Fruit fly (Drosophila melanogaster) whole organism, embryonic: ENCODE measurements around the gene CG13930.

Experiments used
- CG10366 ChIP-seq: fragments of 200-800 bp; sonication (Bioruptor generic); IDR thresholded peaks from 2 replicates; pipeline ENCODE4 v1.3.6; 2022; ENCODE audit warnings: missing biosample characterization, missing genetic modification characterization
- CG11560 ChIP-seq: fragments of 200-800 bp; sonication (Bioruptor generic); IDR thresholded peaks from 3 replicates; pipeline ENCODE4 v1.3.6; 2022; ENCODE audit warnings: missing biosample characterization, missing genetic modification characterization
- CG12299 ChIP-seq: fragments of 200-800 bp; sonication (Bioruptor generic); optimal IDR thresholded peaks from 2 replicates; lab custom pipeline; 2018; ENCODE audit warnings: missing biosample characterization, mild to moderate bottlenecking, missing genetic modification characterization
- CG15479 ChIP-seq: fragments of 200-800 bp; sonication (Bioruptor generic); optimal IDR thresholded peaks from 3 replicates; lab custom pipeline; 2019; ENCODE audit warnings: missing biosample characterization, mild to moderate bottlenecking, missing genetic modification characterization, moderate library complexity
- CG15601 ChIP-seq: fragments of 200-800 bp; sonication (Bioruptor generic); optimal IDR thresholded peaks from 3 replicates; lab custom pipeline; 2019; ENCODE audit warnings: missing biosample characterization, mild to moderate bottlenecking, missing genetic modification characterization, moderate library complexity
- CG17359 ChIP-seq: fragments of 200-800 bp; sonication (Bioruptor generic); optimal IDR thresholded peaks from 3 replicates; lab custom pipeline; 2018; ENCODE audit warnings: missing biosample characterization, mild to moderate bottlenecking, missing genetic modification characterization, moderate library complexity
- CG1792 ChIP-seq: fragments of 200-800 bp; sonication (Bioruptor generic); optimal IDR thresholded peaks from 2 replicates; lab custom pipeline; 2016; ENCODE audit warnings: missing biosample characterization, missing genetic modification characterization
- CG31224 ChIP-seq: fragments of 200-800 bp; sonication (Bioruptor generic); IDR thresholded peaks from 2 replicates; pipeline ENCODE4 v1.3.6; 2022; ENCODE audit warnings: missing biosample characterization, missing genetic modification characterization
- CG4282 ChIP-seq: fragments of 200-800 bp; sonication (Bioruptor generic); optimal IDR thresholded peaks from 2 replicates; lab custom pipeline; 2016; ENCODE audit warnings: missing biosample characterization, missing genetic modification characterization
- CG4424 ChIP-seq: fragments of 200-800 bp; sonication (Bioruptor generic); optimal IDR thresholded peaks from 3 replicates; lab custom pipeline; 2016; ENCODE audit warnings: missing biosample characterization, missing genetic modification characterization
- CG4820 ChIP-seq: fragments of 200-800 bp; sonication (Bioruptor generic); optimal IDR thresholded peaks from 3 replicates; lab custom pipeline; 2016; ENCODE audit warnings: missing biosample characterization, missing genetic modification characterization
- CG4854 ChIP-seq: fragments of 200-800 bp; sonication (Bioruptor generic); optimal IDR thresholded peaks from 2 replicates; lab custom pipeline; 2016; ENCODE audit warnings: missing biosample characterization, missing genetic modification characterization, inconsistent platforms
- CG5180 ChIP-seq: fragments of 200-800 bp; sonication (Bioruptor generic); optimal IDR thresholded peaks from 3 replicates; lab custom pipeline; 2017; ENCODE audit warnings: missing biosample characterization, missing genetic modification characterization, mild to moderate bottlenecking, moderate library complexity, missing genetic modification reagents
- CG6175 ChIP-seq: fragments of 200-800 bp; sonication (Bioruptor generic); IDR thresholded peaks from 3 replicates; pipeline ENCODE4 v1.3.6; 2022; ENCODE audit warnings: missing biosample characterization, missing genetic modification characterization
- CG7271 ChIP-seq: fragments of 200-800 bp; sonication (Bioruptor generic); optimal IDR thresholded peaks from 2 replicates; lab custom pipeline; 2018; ENCODE audit warnings: missing biosample characterization, mild to moderate bottlenecking, missing genetic modification characterization, moderate library complexity
- CG8765 ChIP-seq: fragments of 200-800 bp; sonication (Bioruptor generic); IDR thresholded peaks from 2 replicates; pipeline ENCODE4 v1.3.6; 2022; ENCODE audit warnings: missing biosample characterization, missing genetic modification characterization
- CG8944 ChIP-seq: fragments of 200-800 bp; sonication (Bioruptor generic); optimal IDR thresholded peaks from 3 replicates; lab custom pipeline; 2016; ENCODE audit warnings: missing biosample characterization, missing genetic modification characterization
- CG9437 ChIP-seq: fragments of 200-800 bp; sonication (Bioruptor generic); optimal IDR thresholded peaks from 2 replicates; lab custom pipeline; 2018; ENCODE audit warnings: missing biosample characterization, mild to moderate bottlenecking, missing genetic modification characterization
- Dref ChIP-seq: fragments of 200-800 bp; sonication (Bioruptor generic); IDR thresholded peaks from 2 replicates; pipeline ENCODE4 v1.3.6; 2022; ENCODE audit warnings: missing biosample characterization, missing genetic modification characterization
- H15 ChIP-seq: fragments of 200-800 bp; sonication (Bioruptor generic); IDR thresholded peaks from 3 replicates; pipeline ENCODE4 v1.3.6; 2022; ENCODE audit warnings: missing biosample characterization, missing genetic modification characterization
- H2.0 ChIP-seq: fragments of 200-800 bp; sonication (Bioruptor generic); IDR thresholded peaks from 2 replicates; pipeline ENCODE4 v1.3.6; 2022; ENCODE audit warnings: missing biosample characterization, missing genetic modification characterization
- Lhr ChIP-seq: fragments of 200-800 bp; sonication (Bioruptor generic); optimal IDR thresholded peaks from 3 replicates; lab custom pipeline; 2017; ENCODE audit warnings: mild to moderate bottlenecking, missing biosample characterization, missing genetic modification reagents, missing genetic modification characterization
- Lpt ChIP-seq: fragments of >200 bp; optimal IDR thresholded peaks from 2 replicates; lab custom pipeline; 2018; ENCODE audit warnings: missing biosample characterization, missing genetic modification characterization
- Mes4 ChIP-seq: fragments of 200-800 bp; sonication (Bioruptor generic); optimal IDR thresholded peaks from 2 replicates; lab custom pipeline; 2016; ENCODE audit warnings: missing biosample characterization, missing genetic modification characterization
- Pdp1 ChIP-seq, 2 experiments: fragments of 200-800 bp; sonication (Bioruptor generic); optimal IDR thresholded peaks; 3 replicates each; lab custom pipeline; 2016; ENCODE audit warnings: missing biosample characterization in 2 of 2, missing genetic modification characterization in 2 of 2, mild to moderate bottlenecking in 1 of 2, moderate library complexity in 1 of 2
- Tbp ChIP-seq: fragments of >200 bp; optimal IDR thresholded peaks from 2 replicates; lab custom pipeline; 2018; ENCODE audit warnings: missing biosample characterization, missing genetic modification characterization
- btn ChIP-seq: fragments of 200-800 bp; sonication (Bioruptor generic); optimal IDR thresholded peaks from 2 replicates; lab custom pipeline; 2016; ENCODE audit warnings: missing biosample characterization, missing genetic modification characterization
- cato ChIP-seq: fragments of 200-800 bp; sonication (Bioruptor generic); optimal IDR thresholded peaks from 2 replicates; lab custom pipeline; 2016; ENCODE audit warnings: missing biosample characterization, missing genetic modification characterization, borderline replicate concordance
- caup ChIP-seq: fragments of 200-800 bp; sonication (Bioruptor generic); optimal IDR thresholded peaks from 3 replicates; lab custom pipeline; 2017; ENCODE audit warnings: missing biosample characterization, mild to moderate bottlenecking, missing genetic modification characterization, moderate library complexity; ENCODE audit not compliant: severe bottlenecking
- da ChIP-seq: fragments of 200-800 bp; sonication (Bioruptor generic); optimal IDR thresholded peaks from 2 replicates; lab custom pipeline; 2016; ENCODE audit warnings: missing biosample characterization, missing genetic modification characterization
- en ChIP-seq: fragments of 200-800 bp; sonication (Bioruptor generic); optimal IDR thresholded peaks from 2 replicates; lab custom pipeline; 2016; ENCODE audit warnings: missing biosample characterization, missing genetic modification characterization
- gcm2 ChIP-seq: fragments of 200-800 bp; sonication (Bioruptor generic); optimal IDR thresholded peaks from 2 replicates; lab custom pipeline; 2016; ENCODE audit warnings: missing biosample characterization, missing genetic modification characterization
- ham ChIP-seq: fragments of 200-800 bp; sonication (Bioruptor generic); IDR thresholded peaks from 2 replicates; pipeline ENCODE4 v1.3.6; 2022; ENCODE audit warnings: missing biosample characterization, missing genetic modification characterization
- insv ChIP-seq, 2 experiments: fragments of 200-800 bp; sonication (Bioruptor generic); optimal IDR thresholded peaks; 3 replicates each; lab custom pipeline; 2016 to 2018; ENCODE audit warnings: missing biosample characterization in 2 of 2, missing genetic modification characterization in 2 of 2
- lab ChIP-seq: fragments of 200-800 bp; sonication (Bioruptor generic); optimal IDR thresholded peaks from 3 replicates; lab custom pipeline; 2017; ENCODE audit warnings: missing biosample characterization, missing genetic modification characterization, mild to moderate bottlenecking, moderate library complexity, missing genetic modification reagents
- nau ChIP-seq: fragments of 200-800 bp; sonication (Bioruptor generic); optimal IDR thresholded peaks from 3 replicates; lab custom pipeline; 2017; ENCODE audit warnings: missing biosample characterization, mild to moderate bottlenecking, missing genetic modification characterization, missing genetic modification reagents
- nom ChIP-seq: fragments of 200-800 bp; sonication (Bioruptor generic); optimal IDR thresholded peaks from 2 replicates; lab custom pipeline; 2017; ENCODE audit warnings: missing biosample characterization, missing genetic modification characterization, mild to moderate bottlenecking, moderate library complexity, missing genetic modification reagents
- onecut ChIP-seq: fragments of 200-800 bp; sonication (Bioruptor generic); IDR thresholded peaks from 2 replicates; pipeline ENCODE4 v1.3.6; 2022; ENCODE audit warnings: missing biosample characterization, missing genetic modification characterization
- pb ChIP-seq: fragments of 200-800 bp; sonication (Bioruptor generic); optimal IDR thresholded peaks from 3 replicates; lab custom pipeline; 2016; ENCODE audit warnings: missing biosample characterization, missing genetic modification characterization
- peb ChIP-seq: fragments of 200-800 bp; sonication (Bioruptor generic); IDR thresholded peaks from 2 replicates; pipeline ENCODE4 v1.3.6; 2022; ENCODE audit warnings: missing biosample characterization, missing genetic modification characterization
- pfk ChIP-seq: fragments of 200-800 bp; sonication (Bioruptor generic); optimal IDR thresholded peaks from 2 replicates; lab custom pipeline; 2018; ENCODE audit warnings: missing biosample characterization, mild to moderate bottlenecking, missing genetic modification characterization, moderate library complexity
- prd ChIP-seq, 3 experiments: fragments of >200 bp in 2 of 3; fragments of 200-800 bp in 1 of 3; sonication (Bioruptor generic) in 1 of 3; optimal IDR thresholded peaks in 2 of 3; IDR thresholded peaks in 1 of 3; 2 replicates in 2 of 3; 3 replicates in 1 of 3; pipeline versions ENCODE4 v1.3.6 to Lab custom; 2017 to 2022; ENCODE audit warnings: missing biosample characterization in 1 of 3, missing genetic modification characterization in 1 of 3
- shn ChIP-seq: fragments of 200-800 bp; sonication (Bioruptor generic); optimal IDR thresholded peaks from 3 replicates; lab custom pipeline; 2016; ENCODE audit warnings: missing biosample characterization, missing genetic modification characterization
- sug ChIP-seq: fragments of 200-800 bp; optimal IDR thresholded peaks from 2 replicates; lab custom pipeline; 2019; ENCODE audit warnings: missing biosample characterization, mild to moderate bottlenecking, missing genetic modification characterization, moderate library complexity
- tap ChIP-seq: fragments of 200-800 bp; optimal IDR thresholded peaks from 3 replicates; lab custom pipeline; 2019; ENCODE audit warnings: missing biosample characterization, mild to moderate bottlenecking, missing genetic modification characterization, moderate library complexity
- tgo ChIP-seq: fragments of 200-800 bp; sonication (Bioruptor generic); IDR thresholded peaks from 3 replicates; pipeline ENCODE4 v1.3.6; 2022; ENCODE audit warnings: missing biosample characterization, missing genetic modification characterization
- twi ChIP-seq: fragments of 200-800 bp; optimal IDR thresholded peaks from 2 replicates; lab custom pipeline; 2019; ENCODE audit warnings: missing biosample characterization, mild to moderate bottlenecking, missing genetic modification characterization, moderate library complexity
- vvl ChIP-seq: fragments of 200-800 bp; sonication (Bioruptor generic); IDR thresholded peaks from 2 replicates; pipeline ENCODE4 v1.3.6; 2022; ENCODE audit warnings: missing biosample characterization, missing genetic modification characterization
- wor ChIP-seq: fragments of 200-800 bp; sonication (Bioruptor generic); IDR thresholded peaks from 2 replicates; pipeline ENCODE4 v1.3.6; 2022; ENCODE audit warnings: missing biosample characterization, missing genetic modification characterization
- zfh1 ChIP-seq: fragments of 200-800 bp; sonication (Bioruptor generic); IDR thresholded peaks from 3 replicates; pipeline ENCODE4 v1.3.6; 2022; ENCODE audit warnings: missing biosample characterization, missing genetic modification characterization

The CG13930 gene

dm6 chr3L:1639185-1639812, 33.2 kb downstream of the CG13930 start, which contains the start of the genes Mettl2 and Bgb (continued):
- TF ChIP-seq CG17359 (tag; lab: Kevin White, UChicago): peak; percentile 62
- peak; percentile 9 for TF ChIP-seq nom (GFP tag; lab: Kevin White, UChicago)
- TF ChIP-seq caup (GFP tag; lab: Kevin White, UChicago): peak; percentile 53
- no peak for TF ChIP-seq CG7271
- TF ChIP-seq Tbp (GFP tag; lab: Kevin White, UChicago): no peak
- peak; percentile 60 for TF ChIP-seq H2.0 (GFP tag; lab: Robert Waterston, UW)
- TF ChIP-seq CG15601 (tag; lab: Kevin White, UChicago): no peak
- no peak for TF ChIP-seq nau (GFP tag; lab: Kevin White, UChicago)
- no peak for TF ChIP-seq insv (GFP tag; optimal IDR thresholded peaks at IDR 0.05; lab: Kevin White, UChicago)
- peak; percentile 84 for TF ChIP-seq CG4424 (GFP tag; lab: Kevin White, UChicago)
- TF ChIP-seq CG5180 (GFP tag; lab: Kevin White, UChicago): no peak
- peak; percentile 30; the same call in 1 of the 2 replicates for TF ChIP-seq onecut (GFP tag; lab: Robert Waterston, UW)
- peak; percentile 38; the same call in 1 of the 2 replicates for TF ChIP-seq peb
- peak; percentile 85 for TF ChIP-seq H15 (GFP tag; lab: Robert Waterston, UW)
- peak; percentile 81 for TF ChIP-seq CG8765 (GFP tag; lab: Robert Waterston, UW)
- no peak for TF ChIP-seq Lhr (GFP tag; lab: Kevin White, UChicago)
- peak in 1 of 2 experiments; percentile 90 for TF ChIP-seq Pdp1 (GFP tag; optimal IDR thresholded peaks at IDR 0.05; lab: Kevin White, UChicago)
- TF ChIP-seq CG12299 (tag; lab: Kevin White, UChicago): no peak
- peak; percentile 81 for TF ChIP-seq vvl (GFP tag; lab: Robert Waterston, UW)
- TF ChIP-seq btn (GFP tag; lab: Kevin White, UChicago): peak; percentile 29
- no peak for TF ChIP-seq gcm2 (GFP tag; lab: Kevin White, UChicago)
- no peak for TF ChIP-seq CG4282 (GFP tag; lab: Kevin White, UChicago)
- peak; percentile 53 for TF ChIP-seq en
- peak; percentile 53 for TF ChIP-seq wor
- TF ChIP-seq CG4820: peak; percentile 80
- TF ChIP-seq da (GFP tag; lab: Kevin White, UChicago): peak; percentile 61
- peak; percentile 77 for TF ChIP-seq shn (GFP tag; lab: Kevin White, UChicago)
- no peak for TF ChIP-seq Dref (GFP tag; lab: Robert Waterston, UW)
- peak; percentile 36 for TF ChIP-seq Mes4 (GFP tag; lab: Kevin White, UChicago)
- TF ChIP-seq zfh1 (GFP tag; lab: Robert Waterston, UW): peak; percentile 84
- no peak for TF ChIP-seq prd (optimal IDR thresholded peaks at IDR 0.05; lab: Kevin White, UChicago)
- TF ChIP-seq prd (GFP tag; IDR thresholded peaks at IDR 0.05; lab: Robert Waterston, UW): peak; percentile 91
- peak; percentile 78 for TF ChIP-seq lab
- no peak for TF ChIP-seq tap (tag; lab: Kevin White, UChicago)
- TF ChIP-seq CG9437: peak; percentile 61
- TF ChIP-seq CG8944 (GFP tag; lab: Kevin White, UChicago): peak; percentile 73
- no peak for TF ChIP-seq CG15479 (GFP tag; lab: Kevin White, UChicago)
- peak; percentile 72 for TF ChIP-seq CG31224
- TF ChIP-seq CG11560 (tag; lab: Robert Waterston, UW): peak; percentile 71
- TF ChIP-seq CG6175 (GFP tag; lab: Robert Waterston, UW): peak; percentile 61; the same call in 1 of the 3 replicates
- TF ChIP-seq Lpt (GFP tag; lab: Kevin White, UChicago): no peak
- TF ChIP-seq pfk (GFP tag; lab: Kevin White, UChicago): no peak
- peak; percentile 86 for TF ChIP-seq tgo (GFP tag; lab: Robert Waterston, UW)
- TF ChIP-seq twi (tag; lab: Kevin White, UChicago): peak; percentile 59
- TF ChIP-seq sug (tag; lab: Kevin White, UChicago): peak; percentile 76
- TF ChIP-seq ham (GFP tag; lab: Robert Waterston, UW): 0 out of 2 replicates have a peak, but pooled peaks have one; percentile 31
- peak; percentile 66 for TF ChIP-seq cato (GFP tag; lab: Kevin White, UChicago)
- TF ChIP-seq pb (GFP tag; lab: Kevin White, UChicago): peak; percentile 46
- TF ChIP-seq CG1792 (GFP tag; lab: Kevin White, UChicago): peak; percentile 74
- TF ChIP-seq CG10366: peak; percentile 69
- TF ChIP-seq CG4854 (GFP tag; lab: Kevin White, UChicago): no peak
